Fruit fly (Drosophila melanogaster): ENCODE data around the gene ctrip.

DNA sequence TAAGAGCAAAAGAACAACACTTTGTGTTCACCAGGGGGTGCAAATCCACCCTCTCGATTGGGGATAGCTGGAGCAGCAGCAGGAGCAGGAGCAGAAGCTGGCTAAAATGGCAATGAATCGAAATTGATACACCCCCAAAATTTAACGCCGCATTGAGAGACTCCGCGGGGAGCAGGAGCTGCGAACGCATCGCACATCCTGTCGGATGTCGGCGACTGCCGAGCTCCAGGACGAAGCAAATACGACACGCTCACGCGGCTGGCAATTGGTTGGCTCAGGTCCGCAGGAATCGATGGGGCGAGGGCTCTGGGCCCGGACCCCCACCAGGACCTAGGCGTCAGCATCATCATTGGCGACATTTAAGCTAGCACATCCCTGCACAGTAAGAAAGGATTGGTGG lies 31.1 kb upstream of the ctrip start:
- no peak for TF ChIP-seq toy (GFP tag; IDR thresholded peaks at IDR 0.05)
- no peak for TF ChIP-seq E2f1 (GFP tag; IDR thresholded peaks at IDR 0.05)
- TF ChIP-seq lbe (GFP tag; optimal IDR thresholded peaks at IDR 0.05) = no peak
